ENCODE assay signal across 1 fruit fly cellular context in the genomic region with DNA sequence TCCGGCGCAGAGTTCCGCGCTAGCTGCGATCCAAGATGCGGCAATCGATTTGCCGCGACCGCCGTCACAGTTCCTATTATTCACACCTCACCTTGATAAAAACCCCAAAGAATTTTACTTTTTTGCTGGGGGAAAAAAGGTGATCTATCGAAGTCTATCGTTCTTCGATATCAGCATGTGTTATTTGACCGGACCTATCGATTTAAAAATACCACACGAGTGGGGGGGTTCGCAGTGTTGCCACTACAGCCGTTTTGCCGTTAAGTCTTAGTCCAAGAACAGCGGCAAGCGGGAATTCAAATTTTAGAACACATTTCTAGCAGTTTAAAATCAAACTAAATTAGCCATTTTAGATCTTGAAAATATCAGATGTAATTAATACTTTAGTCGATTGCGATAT.
TF ChIP-seq lines count a peak whose summit lies in the region.

A gene (minus strand): TSS at position 180 of the 400 bp plus-strand sequence.

TF ChIP-seq in whole organism, embryonic, 481 proteins besides CTCF, POLR2A, EP300 and RAD21 (continued from another document and continues in another):
- TF ChIP-seq Hmr (GFP tag; optimal IDR thresholded peaks at IDR 0.05; lab: Kevin White, UChicago) (no peak), Med (GFP tag; lab: Kevin White, UChicago) (peak; percentile 67), seq (GFP tag; IDR thresholded peaks at IDR 0.05; lab: Robert Waterston, UW) (no peak), ro (GFP tag; IDR thresholded peaks at IDR 0.05; lab: Robert Waterston, UW) (no peak), klu (GFP tag; IDR thresholded peaks at IDR 0.05; lab: Robert Waterston, UW) (no peak), CG10147 (GFP tag; optimal IDR thresholded peaks at IDR 0.05; lab: Kevin White, UChicago) (no peak), Ravus (GFP tag; IDR thresholded peaks at IDR 0.05; lab: Robert Waterston, UW) (no peak), lilli (GFP tag; optimal IDR thresholded peaks at IDR 0.05; lab: Kevin White, UChicago) (no peak), kni (GFP tag; optimal IDR thresholded peaks at IDR 0.05; lab: Kevin White, UChicago) (no peak), Dfd (GFP tag; optimal IDR thresholded peaks at IDR 0.05; lab: Kevin White, UChicago) (no peak), CG17568 (GFP tag; optimal IDR thresholded peaks at IDR 0.05; lab: Kevin White, UChicago) (no peak), CG31441 (GFP tag; IDR thresholded peaks at IDR 0.05; lab: Robert Waterston, UW) (no peak), CG14710 (tag; optimal IDR thresholded peaks at IDR 0.05; lab: Kevin White, UChicago) (peak; percentile 53), Ets97D (GFP tag; optimal IDR thresholded peaks at IDR 0.05; lab: Kevin White, UChicago) (peak; percentile 49), sna (GFP tag; IDR thresholded peaks at IDR 0.05; lab: Robert Waterston, UW; ENCODE audit: partially characterized antibody) (no peak; the same call in 1 of the 2 replicates), caup (GFP tag; optimal IDR thresholded peaks at IDR 0.05; lab: Kevin White, UChicago; ENCODE audit: severe bottlenecking) (no peak), dmrt99B (tag; optimal IDR thresholded peaks at IDR 0.05; lab: Kevin White, UChicago) (no peak), gem (tag; optimal IDR thresholded peaks at IDR 0.05; lab: Kevin White, UChicago) (no peak), gsb (GFP tag; IDR thresholded peaks at IDR 0.05; lab: Robert Waterston, UW) (no peak), CG18599 (GFP tag; optimal IDR thresholded peaks at IDR 0.05; lab: Kevin White, UChicago) (no peak), stwl (tag; optimal IDR thresholded peaks at IDR 0.05; lab: Kevin White, UChicago) (peak; percentile 53), CG8944 (GFP tag; optimal IDR thresholded peaks at IDR 0.05; lab: Kevin White, UChicago) (no peak), CG10366 (GFP tag; IDR thresholded peaks at IDR 0.05; lab: Robert Waterston, UW) (no peak), Hr78 (GFP tag; optimal IDR thresholded peaks at IDR 0.05; lab: Kevin White, UChicago) (no peak), ci (GFP tag; IDR thresholded peaks at IDR 0.05; lab: Robert Waterston, UW) (no peak), CG7839 (tag; optimal IDR thresholded peaks at IDR 0.05; lab: Kevin White, UChicago) (no peak), Taf1 (GFP tag; IDR thresholded peaks at IDR 0.05; lab: Robert Waterston, UW) (no peak), prd (optimal IDR thresholded peaks at IDR 0.05; lab: Kevin White, UChicago) (no peak), prd (GFP tag; IDR thresholded peaks at IDR 0.05; lab: Robert Waterston, UW) (no peak), CG8089 (GFP tag; optimal IDR thresholded peaks at IDR 0.05; lab: Kevin White, UChicago) (no peak), CG11560 (tag; IDR thresholded peaks at IDR 0.05; lab: Robert Waterston, UW) (no peak), CG1792 (GFP tag; optimal IDR thresholded peaks at IDR 0.05; lab: Kevin White, UChicago) (no peak), Bgb (GFP tag; IDR thresholded peaks at IDR 0.05; lab: Robert Waterston, UW; ENCODE audit: partially characterized antibody) (peak; percentile 80), exex (tag; optimal IDR thresholded peaks at IDR 0.05; lab: Kevin White, UChicago) (no peak), CG3838 (GFP tag; optimal IDR thresholded peaks at IDR 0.05; lab: Kevin White, UChicago) (no peak), MTF-1 (GFP tag; optimal IDR thresholded peaks at IDR 0.05; lab: Kevin White, UChicago; ENCODE audit: borderline replicate concordance) (no peak), H15 (GFP tag; IDR thresholded peaks at IDR 0.05; lab: Robert Waterston, UW) (no peak), Trl (optimal IDR thresholded peaks at IDR 0.05; lab: Kevin White, UChicago) (no peak), Trl (GFP tag; optimal IDR thresholded peaks at IDR 0.05; lab: Kevin White, UChicago) (no peak), CG6813 (GFP tag; optimal IDR thresholded peaks at IDR 0.05; lab: Kevin White, UChicago) (no peak), ara (GFP tag; IDR thresholded peaks at IDR 0.05; lab: Robert Waterston, UW) (no peak), lmd (GFP tag; IDR thresholded peaks at IDR 0.05; lab: Robert Waterston, UW) (no peak), tll (GFP tag; optimal IDR thresholded peaks at IDR 0.05; lab: Kevin White, UChicago) (no peak), BEAF-32 (GFP tag; optimal IDR thresholded peaks at IDR 0.05; lab: Kevin White, UChicago) (peak; percentile 66), Hr3 (GFP tag; optimal IDR thresholded peaks at IDR 0.05; lab: Kevin White, UChicago) (no peak), Opbp (GFP tag; IDR thresholded peaks at IDR 0.05; lab: Robert Waterston, UW; ENCODE audit: partially characterized antibody) (peak; percentile 63; the same call in 2 of the 3 replicates), CG2199 (GFP tag; IDR thresholded peaks at IDR 0.05; lab: Robert Waterston, UW) (no peak), CG10209 (GFP tag; optimal IDR thresholded peaks at IDR 0.05; lab: Kevin White, UChicago) (no peak), Hmx (GFP tag; optimal IDR thresholded peaks at IDR 0.05; lab: Kevin White, UChicago) (no peak), CG12236 (GFP tag; optimal IDR thresholded peaks at IDR 0.05; lab: Kevin White, UChicago) (no peak), Ets65A (GFP tag; lab: Kevin White, UChicago) (no peak), CG10979 (tag; optimal IDR thresholded peaks at IDR 0.05; lab: Kevin White, UChicago) (no peak), gcm2 (GFP tag; optimal IDR thresholded peaks at IDR 0.05; lab: Kevin White, UChicago) (no peak), her (GFP tag; optimal IDR thresholded peaks at IDR 0.05; lab: Kevin White, UChicago) (no peak), fd102C (GFP tag; optimal IDR thresholded peaks at IDR 0.05; lab: Kevin White, UChicago) (no peak), nerfin-2 (GFP tag; IDR thresholded peaks at IDR 0.05; lab: Robert Waterston, UW; ENCODE audit: partially characterized antibody) (peak; percentile 72), ttk (GFP tag; IDR thresholded peaks at IDR 0.05; lab: Robert Waterston, UW) (no peak), CG17361 (GFP tag; IDR thresholded peaks at IDR 0.05; lab: Robert Waterston, UW) (no peak), CG11247 (GFP tag; IDR thresholded peaks at IDR 0.05; lab: Robert Waterston, UW) (no peak), CG4282 (GFP tag; optimal IDR thresholded peaks at IDR 0.05; lab: Kevin White, UChicago) (no peak), shn (GFP tag; optimal IDR thresholded peaks at IDR 0.05; lab: Kevin White, UChicago) (no peak), Chrac-16 (GFP tag; optimal IDR thresholded peaks at IDR 0.05; lab: Kevin White, UChicago) (no peak), CG34376 (GFP tag; optimal IDR thresholded peaks at IDR 0.05; lab: Kevin White, UChicago) (no peak), unc-4 (GFP tag; IDR thresholded peaks at IDR 0.05; lab: Robert Waterston, UW; ENCODE audit: partially characterized antibody) (peak; percentile 63), mirr (GFP tag; optimal IDR thresholded peaks at IDR 0.05; lab: Kevin White, UChicago) (no peak), pum (GFP tag; optimal IDR thresholded peaks at IDR 0.05; lab: Kevin White, UChicago) (no peak), Hsf (GFP tag; optimal IDR thresholded peaks at IDR 0.05; lab: Kevin White, UChicago) (no peak), CG14050 (GFP tag; IDR thresholded peaks at IDR 0.05; lab: Robert Waterston, UW) (no peak), pnt (GFP tag; optimal IDR thresholded peaks at IDR 0.05; lab: Kevin White, UChicago) (no peak), CG9817 (tag; optimal IDR thresholded peaks at IDR 0.05; lab: Kevin White, UChicago) (no peak), CG15269 (tag; optimal IDR thresholded peaks at IDR 0.05; lab: Kevin White, UChicago) (no peak), kay (GFP tag; optimal IDR thresholded peaks at IDR 0.05; lab: Kevin White, UChicago) (no peak), sisA (GFP tag; IDR thresholded peaks at IDR 0.05; lab: Robert Waterston, UW) (no peak), Lpt (GFP tag; optimal IDR thresholded peaks at IDR 0.05; lab: Kevin White, UChicago) (no peak), ac (GFP tag; optimal IDR thresholded peaks at IDR 0.05; lab: Kevin White, UChicago) (no peak), btn (GFP tag; optimal IDR thresholded peaks at IDR 0.05; lab: Kevin White, UChicago) (no peak), pros (GFP tag; optimal IDR thresholded peaks at IDR 0.05; lab: Kevin White, UChicago) (no peak), NFAT (GFP tag; IDR thresholded peaks at IDR 0.05; lab: Robert Waterston, UW) (no peak), CG8290 (GFP tag; optimal IDR thresholded peaks at IDR 0.05; lab: Kevin White, UChicago) (no peak), CG8290 (tag; optimal IDR thresholded peaks at IDR 0.05; lab: Kevin White, UChicago) (no peak), CG1647 (GFP tag; optimal IDR thresholded peaks at IDR 0.05; lab: Kevin White, UChicago) (no peak), CG7928 (GFP tag; optimal IDR thresholded peaks at IDR 0.05; lab: Kevin White, UChicago) (no peak), CG6765 (GFP tag; optimal IDR thresholded peaks at IDR 0.05; lab: Kevin White, UChicago) (no peak), CG6175 (GFP tag; IDR thresholded peaks at IDR 0.05; lab: Robert Waterston, UW) (no peak), bab2 (GFP tag; optimal IDR thresholded peaks at IDR 0.05; lab: Kevin White, UChicago) (no peak), nom (GFP tag; optimal IDR thresholded peaks at IDR 0.05; lab: Kevin White, UChicago) (no peak), sima (GFP tag; optimal IDR thresholded peaks at IDR 0.05; lab: Kevin White, UChicago) (no peak), Pdp1 (GFP tag; optimal IDR thresholded peaks at IDR 0.05; lab: Kevin White, UChicago) (no peak), CG13624 (GFP tag; optimal IDR thresholded peaks at IDR 0.05; lab: Kevin White, UChicago) (no peak), CG2120 (GFP tag; optimal IDR thresholded peaks at IDR 0.05; lab: Kevin White, UChicago) (no peak), Fer1 (GFP tag; optimal IDR thresholded peaks at IDR 0.05; lab: Kevin White, UChicago) (no peak), CG18262 (tag; optimal IDR thresholded peaks at IDR 0.05; lab: Kevin White, UChicago) (no peak), onecut (GFP tag; IDR thresholded peaks at IDR 0.05; lab: Robert Waterston, UW) (no peak), CG6272 (GFP tag; IDR thresholded peaks at IDR 0.05; lab: Robert Waterston, UW) (no peak), CG13894 (tag; optimal IDR thresholded peaks at IDR 0.05; lab: Kevin White, UChicago) (no peak), ab (GFP tag; optimal IDR thresholded peaks at IDR 0.05; lab: Kevin White, UChicago) (no peak), corto (GFP tag; optimal IDR thresholded peaks at IDR 0.05; lab: Kevin White, UChicago) (no peak), CG18619 (GFP tag; optimal IDR thresholded peaks at IDR 0.05; lab: Kevin White, UChicago) (no peak), CG14014 (GFP tag; IDR thresholded peaks at IDR 0.05; lab: Robert Waterston, UW) (no peak), CG17186 (GFP tag; optimal IDR thresholded peaks at IDR 0.05; lab: Kevin White, UChicago) (no peak), Adf1 (GFP tag; IDR thresholded peaks at IDR 0.05; lab: Robert Waterston, UW) (no peak), pfk (GFP tag; optimal IDR thresholded peaks at IDR 0.05; lab: Kevin White, UChicago) (no peak), CG9932 (GFP tag; IDR thresholded peaks at IDR 0.05; lab: Robert Waterston, UW) (no peak), gce (GFP tag; IDR thresholded peaks at IDR 0.05; lab: Robert Waterston, UW) (no peak), CG1602 (GFP tag; optimal IDR thresholded peaks at IDR 0.05; lab: Kevin White, UChicago) (no peak), CG17612 (GFP tag; IDR thresholded peaks at IDR 0.05; lab: Robert Waterston, UW) (no peak), CG10462 (GFP tag; optimal IDR thresholded peaks at IDR 0.05; lab: Kevin White, UChicago) (no peak), zfh2 (GFP tag; optimal IDR thresholded peaks at IDR 0.05; lab: Kevin White, UChicago) (no peak), CG12104 (GFP tag; optimal IDR thresholded peaks at IDR 0.05; lab: Kevin White, UChicago) (no peak), Optix (GFP tag; IDR thresholded peaks at IDR 0.05; lab: Robert Waterston, UW) (no peak), psq (GFP tag; optimal IDR thresholded peaks at IDR 0.05; lab: Kevin White, UChicago) (no peak), CG4424 (GFP tag; optimal IDR thresholded peaks at IDR 0.05; lab: Kevin White, UChicago) (no peak), CG16863 (GFP tag; optimal IDR thresholded peaks at IDR 0.05; lab: Kevin White, UChicago) (no peak), Mrtf (GFP tag; IDR thresholded peaks at IDR 0.05; lab: Robert Waterston, UW) (no peak), CG15696 (tag; optimal IDR thresholded peaks at IDR 0.05; lab: Kevin White, UChicago) (no peak), sc (optimal IDR thresholded peaks at IDR 0.05; lab: Kevin White, UChicago) (no peak), sc (GFP tag; optimal IDR thresholded peaks at IDR 0.05; lab: Kevin White, UChicago) (no peak), ash1 (GFP tag; optimal IDR thresholded peaks at IDR 0.05; lab: Kevin White, UChicago) (no peak), PHDP (tag; optimal IDR thresholded peaks at IDR 0.05; lab: Kevin White, UChicago) (no peak), so (GFP tag; IDR thresholded peaks at IDR 0.05; lab: Robert Waterston, UW) (no peak), Dll (GFP tag; IDR thresholded peaks at IDR 0.05; lab: Robert Waterston, UW; ENCODE audit: partially characterized antibody) (peak; percentile 71; the same call in 2 of the 4 replicates), ssp (GFP tag; IDR thresholded peaks at IDR 0.05; lab: Robert Waterston, UW) (no peak), jigr1 (GFP tag; IDR thresholded peaks at IDR 0.05; lab: Robert Waterston, UW) (no peak), HLH54F (GFP tag; optimal IDR thresholded peaks at IDR 0.05; lab: Kevin White, UChicago) (no peak), Gug (GFP tag; IDR thresholded peaks at IDR 0.05; lab: Robert Waterston, UW) (no peak), pita (GFP tag; optimal IDR thresholded peaks at IDR 0.05; lab: Kevin White, UChicago) (no peak), toy (GFP tag; IDR thresholded peaks at IDR 0.05; lab: Robert Waterston, UW) (no peak), Atf6 (GFP tag; IDR thresholded peaks at IDR 0.05; lab: Robert Waterston, UW) (no peak), CG2875 (GFP tag; optimal IDR thresholded peaks at IDR 0.05; lab: Kevin White, UChicago) (no peak), aop (GFP tag; IDR thresholded peaks at IDR 0.05; lab: Robert Waterston, UW) (no peak), Bteb2 (GFP tag; optimal IDR thresholded peaks at IDR 0.05; lab: Kevin White, UChicago) (no peak), HLH4C (GFP tag; IDR thresholded peaks at IDR 0.05; lab: Robert Waterston, UW; ENCODE audit: partially characterized antibody) (peak; percentile 79), cas (GFP tag; IDR thresholded peaks at IDR 0.05; lab: Robert Waterston, UW) (no peak), CG15011 (GFP tag; optimal IDR thresholded peaks at IDR 0.05; lab: Kevin White, UChicago) (no peak), CG17802 (tag; optimal IDR thresholded peaks at IDR 0.05; lab: Kevin White, UChicago) (no peak), Hr39 (optimal IDR thresholded peaks at IDR 0.05; lab: Kevin White, UChicago) (no peak)
